Fruit fly (Drosophila melanogaster) whole organism, embryonic: ENCODE measurements around the gene raw.

ENCODE experiments used
- Abd-B ChIP-seq: fragments of 200-800 bp; sonication (Bioruptor generic); optimal IDR thresholded peaks from 2 replicates; lab custom pipeline; 2018; ENCODE audit warnings: missing biosample characterization, mild to moderate bottlenecking, missing genetic modification characterization, moderate library complexity
- Atf3 ChIP-seq: fragments of 200-800 bp; sonication (Bioruptor generic); optimal IDR thresholded peaks from 3 replicates; lab custom pipeline; 2016; ENCODE audit warnings: missing biosample characterization, missing genetic modification characterization
- Awh ChIP-seq: fragments of 200-800 bp; sonication (Bioruptor generic); IDR thresholded peaks from 2 replicates; pipeline ENCODE4, ENCODE4 v1.3.6; 2022; ENCODE audit warnings: missing biosample characterization, missing genetic modification characterization
- CG10209 ChIP-seq: fragments of 200-800 bp; sonication (Bioruptor generic); optimal IDR thresholded peaks from 3 replicates; lab custom pipeline; 2017; ENCODE audit warnings: missing biosample characterization, mild to moderate bottlenecking, missing genetic modification characterization, missing genetic modification reagents
- CG10959 ChIP-seq: fragments of 200-800 bp; sonication (Bioruptor generic); IDR thresholded peaks from 2 replicates; pipeline ENCODE4 v1.3.6; 2022; ENCODE audit warnings: missing biosample characterization, missing genetic modification characterization
- CG11696 ChIP-seq: fragments of 200-800 bp; sonication (Bioruptor generic); IDR thresholded peaks from 2 replicates; pipeline ENCODE4 v1.3.6; 2022; ENCODE audit warnings: missing biosample characterization, missing genetic modification characterization
- CG12071 ChIP-seq: fragments of 200-800 bp; sonication (Bioruptor generic); optimal IDR thresholded peaks from 3 replicates; lab custom pipeline; 2018; ENCODE audit warnings: missing biosample characterization, mild to moderate bottlenecking, missing genetic modification characterization
- CG14014 ChIP-seq: fragments of 200-800 bp; sonication (Bioruptor generic); IDR thresholded peaks from 2 replicates; pipeline ENCODE4 v1.3.6; 2022; ENCODE audit warnings: missing biosample characterization, missing genetic modification characterization
- CG14667 ChIP-seq: fragments of 200-800 bp; sonication (Bioruptor generic); IDR thresholded peaks from 2 replicates; pipeline ENCODE4 v1.3.6; 2022; ENCODE audit warnings: missing biosample characterization, missing genetic modification characterization
- CG1529 ChIP-seq: fragments of 200-800 bp; sonication (Bioruptor generic); optimal IDR thresholded peaks from 3 replicates; lab custom pipeline; 2018; ENCODE audit warnings: missing biosample characterization, missing genetic modification characterization
- CG15514 ChIP-seq: fragments of 200-800 bp; sonication (Bioruptor generic); optimal IDR thresholded peaks from 3 replicates; lab custom pipeline; 2017; ENCODE audit warnings: missing biosample characterization, missing genetic modification characterization, mild to moderate bottlenecking, moderate library complexity, missing genetic modification reagents
- CG15601 ChIP-seq: fragments of 200-800 bp; sonication (Bioruptor generic); optimal IDR thresholded peaks from 3 replicates; lab custom pipeline; 2019; ENCODE audit warnings: missing biosample characterization, mild to moderate bottlenecking, missing genetic modification characterization, moderate library complexity
- CG17361 ChIP-seq: fragments of 200-800 bp; sonication (Bioruptor generic); IDR thresholded peaks from 3 replicates; pipeline ENCODE4 v1.3.6; 2022; ENCODE audit warnings: missing biosample characterization, missing genetic modification characterization
- CG17568 ChIP-seq: fragments of 200-800 bp; sonication (Bioruptor generic); optimal IDR thresholded peaks from 2 replicates; lab custom pipeline; 2018; ENCODE audit warnings: missing biosample characterization, mild to moderate bottlenecking, missing genetic modification characterization, moderate library complexity
- CG1792 ChIP-seq: fragments of 200-800 bp; sonication (Bioruptor generic); optimal IDR thresholded peaks from 2 replicates; lab custom pipeline; 2016; ENCODE audit warnings: missing biosample characterization, missing genetic modification characterization
- CG2129 ChIP-seq: fragments of 200-800 bp; sonication (Bioruptor generic); IDR thresholded peaks from 2 replicates; pipeline ENCODE4 v1.3.6; 2022; ENCODE audit warnings: missing biosample characterization, missing genetic modification characterization; ENCODE audit not compliant: partially characterized antibody
- CG34422 ChIP-seq: fragments of 200-800 bp; sonication (Bioruptor generic); IDR thresholded peaks from 3 replicates; pipeline ENCODE4 v1.3.6; 2022; ENCODE audit warnings: missing biosample characterization, missing genetic modification characterization
- CG3726 ChIP-seq: fragments of 200-800 bp; sonication (Bioruptor generic); IDR thresholded peaks from 3 replicates; pipeline ENCODE4, ENCODE4 v1.3.6; 2022; ENCODE audit warnings: missing biosample characterization, missing genetic modification characterization
- CG4360 ChIP-seq: fragments of 200-800 bp; sonication (Bioruptor generic); IDR thresholded peaks from 2 replicates; pipeline ENCODE4 v1.3.6; 2022; ENCODE audit warnings: missing biosample characterization, missing genetic modification characterization
- CG5180 ChIP-seq: fragments of 200-800 bp; sonication (Bioruptor generic); optimal IDR thresholded peaks from 3 replicates; lab custom pipeline; 2017; ENCODE audit warnings: missing biosample characterization, missing genetic modification characterization, mild to moderate bottlenecking, moderate library complexity, missing genetic modification reagents
- CG5245 ChIP-seq: fragments of 200-800 bp; sonication (Bioruptor generic); optimal IDR thresholded peaks from 3 replicates; lab custom pipeline; 2016; ENCODE audit warnings: missing biosample characterization, missing genetic modification characterization
- CG6791 ChIP-seq: fragments of 200-800 bp; sonication (Bioruptor generic); IDR thresholded peaks from 3 replicates; pipeline ENCODE4 v1.3.6; 2022; ENCODE audit warnings: missing biosample characterization, missing genetic modification characterization; ENCODE audit not compliant: partially characterized antibody
- CG6813 ChIP-seq: fragments of 200-800 bp; sonication (Bioruptor generic); optimal IDR thresholded peaks from 2 replicates; lab custom pipeline; 2017; ENCODE audit warnings: missing biosample characterization, missing genetic modification characterization, mild to moderate bottlenecking, moderate library complexity, missing genetic modification reagents
- CG8924 ChIP-seq: fragments of 200-800 bp; optimal IDR thresholded peaks from 3 replicates; lab custom pipeline; 2019; ENCODE audit warnings: missing biosample characterization, mild to moderate bottlenecking, missing genetic modification characterization, moderate library complexity
- CG9876 ChIP-seq: fragments of 200-800 bp; sonication (Bioruptor generic); optimal IDR thresholded peaks from 2 replicates; lab custom pipeline; 2016; ENCODE audit warnings: missing biosample characterization, missing genetic modification characterization
- Elba2 ChIP-seq: fragments of 200-800 bp; sonication (Bioruptor generic); optimal IDR thresholded peaks from 3 replicates; lab custom pipeline; 2016; ENCODE audit warnings: missing biosample characterization, missing genetic modification characterization
- H15 ChIP-seq: fragments of 200-800 bp; sonication (Bioruptor generic); IDR thresholded peaks from 3 replicates; pipeline ENCODE4 v1.3.6; 2022; ENCODE audit warnings: missing biosample characterization, missing genetic modification characterization
- HHEX ChIP-seq: fragments of 200-800 bp; sonication (Bioruptor generic); optimal IDR thresholded peaks from 3 replicates; lab custom pipeline; 2017; ENCODE audit warnings: missing biosample characterization, mild to moderate bottlenecking, missing genetic modification characterization, missing genetic modification reagents
- HLH4C ChIP-seq: fragments of 200-800 bp; sonication (Bioruptor generic); IDR thresholded peaks from 3 replicates; pipeline ENCODE4 v1.3.6; 2022; ENCODE audit warnings: missing biosample characterization, missing genetic modification characterization; ENCODE audit not compliant: partially characterized antibody
- HmgZ ChIP-seq: fragments of 200-800 bp; sonication (Bioruptor generic); optimal IDR thresholded peaks from 2 replicates; lab custom pipeline; 2018; ENCODE audit warnings: missing biosample characterization, mild to moderate bottlenecking, missing genetic modification characterization
- Hsf ChIP-seq: fragments of 200-800 bp; sonication (Bioruptor generic); optimal IDR thresholded peaks from 3 replicates; lab custom pipeline; 2016; ENCODE audit warnings: missing biosample characterization, missing genetic modification characterization
- Ptx1 ChIP-seq: fragments of 200-800 bp; sonication (Bioruptor generic); IDR thresholded peaks from 2 replicates; pipeline ENCODE4 v1.3.6; 2022; ENCODE audit warnings: missing biosample characterization, missing genetic modification characterization
- Ravus ChIP-seq: fragments of 200-800 bp; sonication (Bioruptor generic); IDR thresholded peaks from 2 replicates; pipeline ENCODE4 v1.3.6; 2022; ENCODE audit warnings: missing biosample characterization, missing genetic modification characterization
- Side ChIP-seq: fragments of 200-800 bp; sonication (Bioruptor generic); optimal IDR thresholded peaks from 2 replicates; lab custom pipeline; 2016; ENCODE audit warnings: missing biosample characterization, missing genetic modification characterization
- Trl ChIP-seq, 3 experiments: fragments of >200 bp in 2 of 3; fragments of 200-800 bp in 1 of 3; sonication (Bioruptor generic) in 1 of 3; optimal IDR thresholded peaks; 2 replicates in 1 of 3; 3 replicates in 2 of 3; lab custom pipeline; 2016 to 2017; ENCODE audit warnings: missing biosample characterization in 1 of 3, missing genetic modification characterization in 1 of 3
- bsh ChIP-seq, 2 experiments: fragments of 200-800 bp; sonication (Bioruptor generic); optimal IDR thresholded peaks; 2 replicates each; lab custom pipeline; 2017 to 2018; ENCODE audit warnings: mild to moderate bottlenecking in 2 of 2, missing biosample characterization in 2 of 2, missing genetic modification characterization in 2 of 2, moderate library complexity in 1 of 2
- chif ChIP-seq, 2 experiments: fragments of 200-800 bp; sonication (Bioruptor generic); optimal IDR thresholded peaks; 3 replicates each; lab custom pipeline; 2016; ENCODE audit warnings: missing biosample characterization in 2 of 2, missing genetic modification characterization in 2 of 2
- chinmo ChIP-seq: fragments of 200-800 bp; sonication (Bioruptor generic); IDR thresholded peaks from 4 replicates; pipeline ENCODE4 v1.3.6; 2022; ENCODE audit warnings: missing biosample characterization, missing genetic modification characterization; ENCODE audit not compliant: partially characterized antibody
- croc ChIP-seq: fragments of 200-800 bp; sonication (Bioruptor generic); conservative IDR thresholded peaks from 3 replicates; pipeline ENCODE4 v1.3.6; 2022; ENCODE audit warnings: missing biosample characterization, missing genetic modification characterization
- disco-r ChIP-seq: fragments of 200-800 bp; sonication (Bioruptor generic); optimal IDR thresholded peaks from 2 replicates; lab custom pipeline; 2016; ENCODE audit warnings: missing biosample characterization, missing genetic modification characterization
- h ChIP-seq: fragments of >200 bp; optimal IDR thresholded peaks from 2 replicates; lab custom pipeline; 2017
- hbn ChIP-seq: fragments of 200-800 bp; sonication (Bioruptor generic); IDR thresholded peaks from 2 replicates; pipeline ENCODE4 v1.3.6; 2022; ENCODE audit warnings: missing biosample characterization, missing genetic modification characterization; ENCODE audit not compliant: partially characterized antibody
- her ChIP-seq: fragments of 200-800 bp; sonication (Bioruptor generic); optimal IDR thresholded peaks from 2 replicates; lab custom pipeline; 2016; ENCODE audit warnings: missing biosample characterization, missing genetic modification characterization
- org-1 ChIP-seq: fragments of 200-800 bp; sonication (Bioruptor generic); optimal IDR thresholded peaks from 2 replicates; lab custom pipeline; 2017; ENCODE audit warnings: missing biosample characterization, missing genetic modification characterization
- otp ChIP-seq: fragments of 200-800 bp; sonication (Bioruptor generic); IDR thresholded peaks from 3 replicates; pipeline ENCODE4, ENCODE4 v1.3.6; 2022; ENCODE audit warnings: missing biosample characterization, missing genetic modification characterization
- pfk ChIP-seq: fragments of 200-800 bp; sonication (Bioruptor generic); optimal IDR thresholded peaks from 2 replicates; lab custom pipeline; 2018; ENCODE audit warnings: missing biosample characterization, mild to moderate bottlenecking, missing genetic modification characterization, moderate library complexity
- sens ChIP-seq: fragments of 200-800 bp; sonication (Bioruptor generic); peaks from one replicate; lab custom pipeline; 2016; ENCODE audit warnings: missing biosample characterization, missing genetic modification characterization
- toy ChIP-seq: fragments of 200-800 bp; sonication (Bioruptor generic); IDR thresholded peaks from 2 replicates; pipeline ENCODE4 v1.3.6; 2022; ENCODE audit warnings: missing biosample characterization, missing genetic modification characterization
- vfl ChIP-seq: fragments of 200-800 bp; sonication (Bioruptor generic); optimal IDR thresholded peaks from 2 replicates; lab custom pipeline; 2016; ENCODE audit warnings: missing biosample characterization, missing genetic modification characterization

raw gene

DNA sequence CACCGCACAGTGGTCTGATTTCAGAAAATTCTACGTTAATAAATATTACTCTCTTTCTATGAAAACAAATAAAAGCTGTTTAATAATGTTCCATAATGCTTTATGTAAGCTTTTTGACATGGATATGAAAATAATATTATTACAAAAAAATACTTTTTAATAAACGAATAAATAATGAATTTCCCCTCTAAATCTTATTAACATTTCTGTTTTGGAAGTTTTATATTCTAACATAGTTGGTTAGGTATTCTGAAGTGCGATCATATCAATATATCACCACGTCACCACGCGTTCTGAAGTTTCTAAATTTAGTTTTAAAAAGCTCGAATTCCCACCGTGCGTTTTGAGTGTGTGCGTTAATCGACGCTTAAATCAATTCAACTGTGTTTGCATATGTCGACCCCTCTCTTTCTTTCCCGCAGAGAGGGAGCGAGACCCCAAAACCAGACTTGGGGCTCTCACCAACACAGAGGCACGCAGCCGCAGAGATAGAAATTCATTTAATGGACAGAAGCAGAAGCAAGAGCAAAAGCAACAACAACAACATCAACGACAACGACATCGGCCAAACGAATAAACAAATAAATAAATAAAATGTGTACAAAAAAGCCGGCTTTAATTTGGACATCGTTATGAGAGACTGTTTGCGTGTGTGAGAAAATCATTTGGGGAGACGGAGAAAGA lies 49.0 kb downstream of the raw start (continued):
- TF ChIP-seq CG6791 (no peak), CG10959 (GFP tag; lab: Robert Waterston, UW) (0 out of 2 replicates have a peak, but pooled peaks have one; percentile 11), CG15514 (peak; percentile 57), chinmo (peak; percentile 85), CG3726 (0 out of 3 replicates have a peak, but pooled peaks have one; percentile 43), CG17568 (peak; percentile 54), disco-r (GFP tag; lab: Kevin White, UChicago) (no peak), HLH4C (GFP tag; lab: Robert Waterston, UW) (no peak), CG12071 (GFP tag; lab: Kevin White, UChicago) (peak; percentile 18), Ravus (GFP tag; lab: Robert Waterston, UW) (no peak), CG10209 (peak; percentile 86), CG9876 (GFP tag; lab: Kevin White, UChicago) (peak; percentile 23), Elba2 (GFP tag; lab: Kevin White, UChicago) (no peak), Trl (optimal IDR thresholded peaks at IDR 0.05; lab: Kevin White, UChicago) (peak; percentile 54 to 75), Trl (GFP tag; optimal IDR thresholded peaks at IDR 0.05; lab: Kevin White, UChicago) (peak; percentile 31), CG1529 (GFP tag; lab: Kevin White, UChicago) (peak; percentile 86), CG1792 (GFP tag; lab: Kevin White, UChicago) (no peak), bsh (GFP tag; optimal IDR thresholded peaks at IDR 0.05; lab: Kevin White, UChicago) (peak; percentile 88), org-1 (GFP tag; lab: Kevin White, UChicago) (peak; percentile 89), sens (GFP tag; lab: Kevin White, UChicago) (peak; percentile 94), H15 (peak; percentile 69; the same call in 1 of the 3 replicates), Awh (GFP tag; lab: Robert Waterston, UW) (0 out of 2 replicates have a peak, but pooled peaks have one; percentile 6), CG5245 (GFP tag; lab: Kevin White, UChicago) (peak; percentile 56), pfk (GFP tag; lab: Kevin White, UChicago) (no peak), Hsf (peak; percentile 80), Abd-B (GFP tag; lab: Kevin White, UChicago) (peak; percentile 85), otp (GFP tag; lab: Robert Waterston, UW) (peak; percentile 78; the same call in 2 of the 3 replicates), CG6813 (GFP tag; lab: Kevin White, UChicago) (peak; percentile 82), Atf3 (peak; percentile 62), Side (peak; percentile 57), CG14667 (peak; percentile 52), Ptx1 (GFP tag; lab: Robert Waterston, UW) (peak; percentile 76), h (lab: Kevin White, UChicago) (no peak), toy (no peak), CG11696 (GFP tag; lab: Robert Waterston, UW) (peak; percentile 55), CG8924 (tag; lab: Kevin White, UChicago) (peak; percentile 94), HHEX (GFP tag; lab: Kevin White, UChicago) (peak; percentile 84), hbn (GFP tag; lab: Robert Waterston, UW) (no peak), vfl (GFP tag; lab: Kevin White, UChicago) (no peak), CG15601 (tag; lab: Kevin White, UChicago) (peak; percentile 91), HmgZ (tag; lab: Kevin White, UChicago) (peak; percentile 50), chif (GFP tag; optimal IDR thresholded peaks at IDR 0.05; lab: Kevin White, UChicago) (peak; percentile 57 to 60), CG34422 (peak; percentile 57), CG2129 (no peak), her (GFP tag; lab: Kevin White, UChicago) (peak; percentile 43), CG17361 (peak; percentile 98), CG4360 (peak; percentile 84), croc (GFP tag; lab: Robert Waterston, UW) (peak; percentile 74; the same call in 2 of the 3 replicates), CG14014 (GFP tag; lab: Robert Waterston, UW) (peak; percentile 72), CG5180 (GFP tag; lab: Kevin White, UChicago) (peak; percentile 80)
